Fruit fly (Drosophila melanogaster): Measurements from ENCODE around the gene dpr20.

The dpr20 gene

dm6 chr3L:818438-819138 is 38.5 kb downstream of the dpr20 start:
- no peak for TF ChIP-seq CG17801 (GFP tag; optimal IDR thresholded peaks at IDR 0.05; ENCODE audit: partially characterized antibody)

- no peak for TF ChIP-seq CG17801 (GFP tag; optimal IDR thresholded peaks at IDR 0.05; ENCODE audit: partially characterized antibody)
Measured at dm6 chr3L:817708-818107, 39.3 kb downstream of the dpr20 start.

dm6 chr3L:815234-816200 is 41.5 kb downstream of the dpr20 start:
- TF ChIP-seq CG17801 (GFP tag; optimal IDR thresholded peaks at IDR 0.05; ENCODE audit: partially characterized antibody) = no peak

dm6 chr3L:813911-814310 is 43.1 kb downstream of the dpr20 start:
- TF ChIP-seq CG17801 (GFP tag; optimal IDR thresholded peaks at IDR 0.05; ENCODE audit: partially characterized antibody) = no peak

- TF ChIP-seq CG17801 (GFP tag; optimal IDR thresholded peaks at IDR 0.05; ENCODE audit: partially characterized antibody) = no peak
Measured at dm6 chr3L:813229-813837, 43.7 kb downstream of the dpr20 start.

dm6 chr3L:811816-812215 is 45.2 kb downstream of the dpr20 start:
- TF ChIP-seq CG17801 (GFP tag; optimal IDR thresholded peaks at IDR 0.05; ENCODE audit: partially characterized antibody) = no peak

dm6 chr3L:810038-810644 is 46.9 kb downstream of the dpr20 start:
- TF ChIP-seq CG17801 (GFP tag; optimal IDR thresholded peaks at IDR 0.05; ENCODE audit: partially characterized antibody) = no peak

dm6 chr3L:809538-809805 is 47.6 kb downstream of the dpr20 start:
- no peak for TF ChIP-seq CG17801 (GFP tag; optimal IDR thresholded peaks at IDR 0.05; ENCODE audit: partially characterized antibody)

dm6 chr3L:808725-809537 is 48.1 kb downstream of the dpr20 start:
- no peak for TF ChIP-seq CG17801 (GFP tag; optimal IDR thresholded peaks at IDR 0.05; ENCODE audit: partially characterized antibody)

dm6 chr3L:807456-807855 is 49.6 kb downstream of the dpr20 start:
- TF ChIP-seq CG17801 (GFP tag; optimal IDR thresholded peaks at IDR 0.05; ENCODE audit: partially characterized antibody) = no peak

- TF ChIP-seq CG17801 (GFP tag; optimal IDR thresholded peaks at IDR 0.05; ENCODE audit: partially characterized antibody) = no peak
Measured at dm6 chr3L:805642-806218, 51.3 kb downstream of the dpr20 start.

- TF ChIP-seq CG17801 (GFP tag; optimal IDR thresholded peaks at IDR 0.05; ENCODE audit: partially characterized antibody) = no peak
Measured at dm6 chr3L:804557-805260, 52.3 kb downstream of the dpr20 start.

- no peak for TF ChIP-seq CG17801 (GFP tag; optimal IDR thresholded peaks at IDR 0.05; ENCODE audit: partially characterized antibody)
Measured at dm6 chr3L:803951-804350, 53.1 kb downstream of the dpr20 start, which contains the start of gene CG13898. TSS of gene CG13898 (minus strand) at chr3L:804051.

Measured in ovary, adult (tissue).